Worm (Caenorhabditis elegans): ENCODE measurements around the gene Y54G2A.13.

DNA sequence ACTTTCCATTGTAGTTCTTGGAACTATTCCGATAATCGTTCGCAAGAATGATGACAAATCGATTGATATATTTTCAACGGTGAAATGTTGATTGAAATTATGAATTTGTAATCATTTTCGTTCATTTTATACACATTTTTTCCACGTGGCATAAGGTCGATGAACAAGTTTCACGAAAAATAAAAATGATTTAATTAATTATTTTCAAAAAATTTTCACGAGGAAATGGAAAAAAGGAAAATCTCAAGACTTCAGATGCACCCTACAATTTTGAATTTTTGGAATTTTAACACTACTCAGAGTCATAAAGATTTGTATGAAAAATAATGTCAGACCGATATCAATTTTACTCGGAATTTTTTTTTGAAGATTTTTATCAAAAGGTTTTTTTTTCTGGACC, at the start of gene Y54G2A.13:
- TF ChIP-seq nhr-10 (tag; optimal IDR thresholded peaks at IDR 0.05) (no peak), ceh-16 (tag; optimal IDR thresholded peaks at IDR 0.05) (no peak), nhr-11 (tag; optimal IDR thresholded peaks at IDR 0.05) (no peak), nhr-25 (tag; optimal IDR thresholded peaks at IDR 0.05) (no peak), nhr-6 (tag; optimal IDR thresholded peaks at IDR 0.05) (no peak), mab-5 (tag; optimal IDR thresholded peaks at IDR 0.05) (no peak), alr-1 (tag; optimal IDR thresholded peaks at IDR 0.05) (no peak)

Data from whole organism, L2 larva.